Fruit fly (Drosophila melanogaster) whole organism, embryonic: Measurements from ENCODE around the gene RpS3.

Source experiments
- ATbp ChIP-seq: fragments of 200-800 bp; sonication (Bioruptor generic); optimal IDR thresholded peaks from 2 replicates; lab custom pipeline; 2017; ENCODE audit warnings: missing biosample characterization, mild to moderate bottlenecking, missing genetic modification characterization, missing genetic modification reagents
- Antp ChIP-seq: fragments of 200-800 bp; sonication (Bioruptor generic); optimal IDR thresholded peaks from 3 replicates; lab custom pipeline; 2016; ENCODE audit warnings: missing biosample characterization, missing genetic modification characterization
- Bteb2 ChIP-seq: fragments of 200-800 bp; sonication (Bioruptor generic); optimal IDR thresholded peaks from 2 replicates; lab custom pipeline; 2016; ENCODE audit warnings: missing biosample characterization, missing genetic modification characterization
- CG10462 ChIP-seq: fragments of 200-800 bp; sonication (Bioruptor generic); optimal IDR thresholded peaks from 2 replicates; lab custom pipeline; 2016; ENCODE audit warnings: missing biosample characterization, missing genetic modification characterization
- CG10979 ChIP-seq: fragments of 200-800 bp; sonication (Bioruptor generic); optimal IDR thresholded peaks from 2 replicates; lab custom pipeline; 2018; ENCODE audit warnings: missing biosample characterization, mild to moderate bottlenecking, missing genetic modification characterization, moderate library complexity
- CG1233 ChIP-seq: fragments of 200-800 bp; sonication (Bioruptor generic); optimal IDR thresholded peaks from 4 replicates; lab custom pipeline; 2018; ENCODE audit warnings: missing biosample characterization, mild to moderate bottlenecking, missing genetic modification characterization
- CG12744 ChIP-seq: fragments of 200-800 bp; sonication (Bioruptor generic); optimal IDR thresholded peaks from 2 replicates; lab custom pipeline; 2016; ENCODE audit warnings: missing biosample characterization, missing genetic modification characterization
- CG14014 ChIP-seq: fragments of 200-800 bp; sonication (Bioruptor generic); IDR thresholded peaks from 2 replicates; pipeline ENCODE4 v1.3.6; 2022; ENCODE audit warnings: missing biosample characterization, missing genetic modification characterization
- CG15073 ChIP-seq: fragments of 200-800 bp; sonication (Bioruptor generic); optimal IDR thresholded peaks from 2 replicates; lab custom pipeline; 2016; ENCODE audit warnings: missing biosample characterization, missing genetic modification characterization
- CG15514 ChIP-seq: fragments of 200-800 bp; sonication (Bioruptor generic); optimal IDR thresholded peaks from 3 replicates; lab custom pipeline; 2017; ENCODE audit warnings: missing biosample characterization, missing genetic modification characterization, mild to moderate bottlenecking, moderate library complexity, missing genetic modification reagents
- CG15696 ChIP-seq: fragments of 200-800 bp; sonication (Bioruptor generic); optimal IDR thresholded peaks from 2 replicates; lab custom pipeline; 2019; ENCODE audit warnings: missing biosample characterization, mild to moderate bottlenecking, missing genetic modification characterization, moderate library complexity
- CG16863 ChIP-seq: fragments of 200-800 bp; sonication (Bioruptor generic); optimal IDR thresholded peaks from 3 replicates; lab custom pipeline; 2016; ENCODE audit warnings: missing biosample characterization, missing genetic modification characterization
- CG17612 ChIP-seq: fragments of 200-800 bp; sonication (Bioruptor generic); IDR thresholded peaks from 2 replicates; pipeline ENCODE4 v1.3.6; 2022; ENCODE audit warnings: missing biosample characterization, missing genetic modification characterization
- CG1832 ChIP-seq: fragments of 200-800 bp; sonication (Bioruptor generic); optimal IDR thresholded peaks from 2 replicates; lab custom pipeline; 2017; ENCODE audit warnings: missing biosample characterization, mild to moderate bottlenecking, missing genetic modification characterization, inconsistent platforms
- CG4707 ChIP-seq: fragments of 200-800 bp; sonication (Bioruptor generic); optimal IDR thresholded peaks from 2 replicates; lab custom pipeline; 2018; ENCODE audit warnings: missing biosample characterization, mild to moderate bottlenecking, missing genetic modification characterization, moderate library complexity
- CG7786 ChIP-seq: fragments of 200-800 bp; sonication (Bioruptor generic); optimal IDR thresholded peaks from 2 replicates; lab custom pipeline; 2016; ENCODE audit warnings: missing biosample characterization, missing genetic modification characterization
- CG9727 ChIP-seq: fragments of 200-800 bp; sonication (Bioruptor generic); optimal IDR thresholded peaks from 3 replicates; lab custom pipeline; 2017; ENCODE audit warnings: missing biosample characterization, mild to moderate bottlenecking, missing genetic modification characterization
- CG9797 ChIP-seq: fragments of 200-800 bp; sonication (Bioruptor generic); optimal IDR thresholded peaks from 3 replicates; lab custom pipeline; 2018; ENCODE audit warnings: missing biosample characterization, mild to moderate bottlenecking, missing genetic modification characterization
- Camta ChIP-seq: fragments of 200-800 bp; sonication (Bioruptor generic); optimal IDR thresholded peaks from 2 replicates; lab custom pipeline; 2016; ENCODE audit warnings: missing biosample characterization, missing genetic modification characterization
- Chrac-16 ChIP-seq: fragments of 200-800 bp; sonication (Bioruptor generic); optimal IDR thresholded peaks from 3 replicates; lab custom pipeline; 2016; ENCODE audit warnings: missing biosample characterization, missing genetic modification characterization
- D ChIP-seq, 2 experiments: fragments of 200-800 bp in 1 of 2; fragments of >200 bp in 1 of 2; sonication (Bioruptor generic) in 1 of 2; optimal IDR thresholded peaks; 2 replicates in 1 of 2; 3 replicates in 1 of 2; lab custom pipeline; 2017; ENCODE audit warnings: mild to moderate bottlenecking in 1 of 2, missing biosample characterization in 1 of 2, missing genetic modification characterization in 1 of 2, missing genetic modification reagents in 1 of 2
- Dbx ChIP-seq: fragments of 200-800 bp; sonication (Bioruptor generic); IDR thresholded peaks from 3 replicates; pipeline ENCODE4 v1.3.6; 2022; ENCODE audit warnings: missing biosample characterization, missing genetic modification characterization
- Dip2 ChIP-seq: fragments of 200-800 bp; sonication (Bioruptor generic); IDR thresholded peaks from 2 replicates; pipeline ENCODE4 v1.3.6; 2022; ENCODE audit warnings: missing biosample characterization, missing genetic modification characterization
- E2f1 ChIP-seq: fragments of 200-800 bp; sonication (Bioruptor generic); IDR thresholded peaks from 2 replicates; pipeline ENCODE4 v1.3.6; 2022; ENCODE audit warnings: missing biosample characterization, missing genetic modification characterization
- Fer1 ChIP-seq: fragments of 200-800 bp; sonication (Bioruptor generic); optimal IDR thresholded peaks from 2 replicates; lab custom pipeline; 2017; ENCODE audit warnings: missing biosample characterization, mild to moderate bottlenecking, missing genetic modification characterization
- GATAe ChIP-seq: fragments of 200-800 bp; sonication (Bioruptor generic); conservative IDR thresholded peaks from 2 replicates; pipeline ENCODE4 v1.3.6; 2022; ENCODE audit warnings: missing biosample characterization, missing genetic modification characterization
- H15 ChIP-seq: fragments of 200-800 bp; sonication (Bioruptor generic); IDR thresholded peaks from 3 replicates; pipeline ENCODE4 v1.3.6; 2022; ENCODE audit warnings: missing biosample characterization, missing genetic modification characterization
- HmgZ ChIP-seq: fragments of 200-800 bp; sonication (Bioruptor generic); optimal IDR thresholded peaks from 2 replicates; lab custom pipeline; 2018; ENCODE audit warnings: missing biosample characterization, mild to moderate bottlenecking, missing genetic modification characterization
- Neu2 ChIP-seq: fragments of 200-800 bp; sonication (Bioruptor generic); optimal IDR thresholded peaks from 3 replicates; lab custom pipeline; 2016; ENCODE audit warnings: missing biosample characterization, missing genetic modification characterization, borderline replicate concordance
- Nf-YB ChIP-seq: fragments of 200-800 bp; sonication (Bioruptor generic); optimal IDR thresholded peaks from 3 replicates; lab custom pipeline; 2019; ENCODE audit warnings: missing biosample characterization, mild to moderate bottlenecking, missing genetic modification characterization, moderate library complexity
- Nf-YC ChIP-seq: fragments of 200-800 bp; optimal IDR thresholded peaks from 3 replicates; lab custom pipeline; 2019; ENCODE audit warnings: missing biosample characterization, mild to moderate bottlenecking, missing genetic modification characterization, moderate library complexity
- Sox102F ChIP-seq: fragments of 200-800 bp; sonication (Bioruptor generic); optimal IDR thresholded peaks from 2 replicates; lab custom pipeline; 2018; ENCODE audit warnings: missing biosample characterization, mild to moderate bottlenecking, missing genetic modification characterization, moderate library complexity
- Sry-δ ChIP-seq: fragments of 200-800 bp; sonication (Bioruptor generic); optimal IDR thresholded peaks from 2 replicates; lab custom pipeline; 2016; ENCODE audit warnings: missing biosample characterization, missing genetic modification characterization
- Xbp1 ChIP-seq: fragments of 200-800 bp; sonication (Bioruptor generic); optimal IDR thresholded peaks from 3 replicates; lab custom pipeline; 2016; ENCODE audit warnings: missing biosample characterization, mild to moderate bottlenecking, missing genetic modification characterization
- al ChIP-seq: fragments of 200-800 bp; sonication (Bioruptor generic); IDR thresholded peaks from 2 replicates; pipeline ENCODE4 v1.3.6; 2022; ENCODE audit warnings: missing biosample characterization, missing genetic modification characterization
- ato ChIP-seq: fragments of 200-800 bp; sonication (Bioruptor generic); IDR thresholded peaks from 2 replicates; pipeline ENCODE4 v1.3.6; 2022; ENCODE audit warnings: missing biosample characterization, missing genetic modification characterization; ENCODE audit not compliant: partially characterized antibody
- br ChIP-seq: fragments of >200 bp; optimal IDR thresholded peaks from 2 replicates; lab custom pipeline; 2017
- crp ChIP-seq, 2 experiments: fragments of 200-800 bp; sonication (Bioruptor generic); optimal IDR thresholded peaks; 2 replicates in 1 of 2; 3 replicates in 1 of 2; lab custom pipeline; 2017; ENCODE audit warnings: missing biosample characterization in 2 of 2, missing genetic modification characterization in 2 of 2, mild to moderate bottlenecking in 1 of 2, moderate library complexity in 1 of 2
- danr ChIP-seq: fragments of 200-800 bp; sonication (Bioruptor generic); IDR thresholded peaks from 2 replicates; pipeline ENCODE4 v1.3.6; 2022; ENCODE audit warnings: missing biosample characterization, missing genetic modification characterization
- esg ChIP-seq: fragments of 200-800 bp; sonication (Bioruptor generic); conservative IDR thresholded peaks from 2 replicates; pipeline ENCODE4 v1.3.6; 2022; ENCODE audit warnings: missing biosample characterization, missing genetic modification characterization
- ewg ChIP-seq: fragments of 200-800 bp; sonication (Bioruptor generic); optimal IDR thresholded peaks from 3 replicates; lab custom pipeline; 2017; ENCODE audit warnings: mild to moderate bottlenecking, missing biosample characterization, missing genetic modification reagents, missing genetic modification characterization
- hb ChIP-seq: fragments of 200-800 bp; sonication (Bioruptor generic); IDR thresholded peaks from 3 replicates; pipeline ENCODE4 v1.3.6; 2022; ENCODE audit warnings: missing biosample characterization, missing genetic modification characterization; ENCODE audit not compliant: partially characterized antibody
- jigr1 ChIP-seq: fragments of 200-800 bp; sonication (Bioruptor generic); IDR thresholded peaks from 3 replicates; pipeline ENCODE4 v1.3.6; 2022; ENCODE audit warnings: missing biosample characterization, missing genetic modification characterization
- jumu ChIP-seq: fragments of 200-800 bp; sonication (Bioruptor generic); optimal IDR thresholded peaks from 3 replicates; lab custom pipeline; 2016; ENCODE audit warnings: missing biosample characterization, missing genetic modification characterization
- org-1 ChIP-seq: fragments of 200-800 bp; sonication (Bioruptor generic); optimal IDR thresholded peaks from 2 replicates; lab custom pipeline; 2017; ENCODE audit warnings: missing biosample characterization, missing genetic modification characterization
- tin ChIP-seq: fragments of 200-800 bp; sonication (Bioruptor generic); optimal IDR thresholded peaks from 3 replicates; lab custom pipeline; 2016; ENCODE audit warnings: missing biosample characterization, missing genetic modification characterization
- wek ChIP-seq: fragments of 200-800 bp; sonication (Bioruptor generic); optimal IDR thresholded peaks from 3 replicates; lab custom pipeline; 2018; ENCODE audit warnings: missing biosample characterization, mild to moderate bottlenecking, missing genetic modification characterization, moderate library complexity
- zen ChIP-seq: fragments of 200-800 bp; sonication (Bioruptor generic); optimal IDR thresholded peaks from 3 replicates; lab custom pipeline; 2018; ENCODE audit warnings: missing biosample characterization, mild to moderate bottlenecking, missing genetic modification characterization, moderate library complexity
- zf30C ChIP-seq: fragments of 200-800 bp; sonication (Bioruptor generic); optimal IDR thresholded peaks from 3 replicates; lab custom pipeline; 2018; ENCODE audit warnings: missing biosample characterization, mild to moderate bottlenecking, missing genetic modification characterization
- zfh1 ChIP-seq: fragments of 200-800 bp; sonication (Bioruptor generic); IDR thresholded peaks from 3 replicates; pipeline ENCODE4 v1.3.6; 2022; ENCODE audit warnings: missing biosample characterization, missing genetic modification characterization

Gene RpS3

DNA sequence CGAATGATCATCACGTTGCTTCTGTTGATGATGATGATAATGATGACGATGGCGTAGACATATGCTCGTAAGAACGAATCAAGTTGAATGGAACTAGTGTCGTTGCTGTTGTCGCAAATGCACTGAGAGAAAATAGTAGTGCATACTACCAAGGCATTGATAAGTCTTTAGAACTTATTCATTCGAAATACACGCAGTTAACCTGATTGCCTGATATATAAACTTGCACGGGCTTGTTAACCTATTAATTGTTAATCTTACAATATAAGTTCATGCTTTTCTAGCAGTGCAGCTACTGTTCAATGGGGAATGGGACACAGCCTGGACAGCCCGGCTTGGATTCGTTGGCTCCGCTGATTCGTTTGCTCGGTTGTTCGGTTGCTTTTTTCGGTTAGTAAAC is 32.3 kb upstream of the RpS3 start (continued):
- peak; percentile 84 for TF ChIP-seq CG15696 (tag; lab: Kevin White, UChicago)
- TF ChIP-seq CG14014: peak; percentile 77
- TF ChIP-seq CG17612 (GFP tag; lab: Robert Waterston, UW): peak; percentile 70; the same call in 1 of the 2 replicates
- peak; percentile 83 for TF ChIP-seq jumu (GFP tag; lab: Kevin White, UChicago)
- TF ChIP-seq GATAe (GFP tag; lab: Robert Waterston, UW): peak; percentile 39; the same call in 1 of the 2 replicates
- TF ChIP-seq jigr1 (GFP tag; lab: Robert Waterston, UW): peak; percentile 66; the same call in 2 of the 3 replicates
- TF ChIP-seq CG12744 (GFP tag; lab: Kevin White, UChicago): peak; percentile 58
- peak; percentile 89 for TF ChIP-seq CG9727
- peak; percentile 81 for TF ChIP-seq Camta (GFP tag; lab: Kevin White, UChicago)
- peak; percentile 83 for TF ChIP-seq CG16863 (GFP tag; lab: Kevin White, UChicago)
- TF ChIP-seq Nf-YB: peak; percentile 77
- peak; percentile 68 for TF ChIP-seq CG15514
- peak; percentile 75 for TF ChIP-seq zen (tag; lab: Kevin White, UChicago)
- peak; percentile 81 for TF ChIP-seq H15 (GFP tag; lab: Robert Waterston, UW)
- TF ChIP-seq Dbx: peak; percentile 58; the same call in 1 of the 3 replicates
- TF ChIP-seq ATbp (GFP tag; lab: Kevin White, UChicago): peak; percentile 75
- TF ChIP-seq CG4707 (GFP tag; lab: Kevin White, UChicago): peak; percentile 78
- peak; percentile 85 for TF ChIP-seq Antp (GFP tag; lab: Kevin White, UChicago)
- peak; percentile 10 for TF ChIP-seq Neu2 (GFP tag; lab: Kevin White, UChicago)
- no peak for TF ChIP-seq D (optimal IDR thresholded peaks at IDR 0.05; lab: Kevin White, UChicago)
- TF ChIP-seq D (GFP tag; optimal IDR thresholded peaks at IDR 0.05; lab: Kevin White, UChicago): peak; percentile 83
- TF ChIP-seq esg (GFP tag; lab: Robert Waterston, UW): peak; percentile 69
- TF ChIP-seq CG15073: no peak
- peak; percentile 78 for TF ChIP-seq Sox102F (GFP tag; lab: Kevin White, UChicago)
- TF ChIP-seq zfh1: peak; percentile 89
- peak; percentile 58 for TF ChIP-seq al (GFP tag; lab: Robert Waterston, UW)
- TF ChIP-seq Dip2 (GFP tag; lab: Robert Waterston, UW): no peak
- peak; percentile 75 for TF ChIP-seq E2f1 (GFP tag; lab: Robert Waterston, UW)
- TF ChIP-seq CG10979 (tag; lab: Kevin White, UChicago): peak; percentile 93
- TF ChIP-seq Nf-YC (tag; lab: Kevin White, UChicago): peak; percentile 34
- TF ChIP-seq Sry-δ (GFP tag; lab: Kevin White, UChicago): peak; percentile 48
- peak in 1 of 2 experiments; percentile 28 for TF ChIP-seq crp (GFP tag; optimal IDR thresholded peaks at IDR 0.05; lab: Kevin White, UChicago)
- TF ChIP-seq Bteb2 (GFP tag; lab: Kevin White, UChicago): peak; percentile 70
- no peak for TF ChIP-seq br (lab: Kevin White, UChicago)
- peak; percentile 53; the same call in 1 of the 2 replicates for TF ChIP-seq danr
- peak; percentile 85 for TF ChIP-seq Xbp1
- TF ChIP-seq hb (GFP tag; lab: Robert Waterston, UW): no peak
- no peak for TF ChIP-seq ato (GFP tag; lab: Robert Waterston, UW)
- TF ChIP-seq ewg (GFP tag; lab: Kevin White, UChicago): peak; percentile 69
- TF ChIP-seq CG1233 (GFP tag; lab: Kevin White, UChicago): peak; percentile 79
- TF ChIP-seq HmgZ (tag; lab: Kevin White, UChicago): peak; percentile 77
- TF ChIP-seq org-1 (GFP tag; lab: Kevin White, UChicago): peak; percentile 85
- peak; percentile 89 for TF ChIP-seq tin (GFP tag; lab: Kevin White, UChicago)
- TF ChIP-seq CG1832 (GFP tag; lab: Kevin White, UChicago): no peak
- peak; percentile 5 for TF ChIP-seq CG9797 (GFP tag; lab: Kevin White, UChicago)
- peak; percentile 77 for TF ChIP-seq Fer1 (GFP tag; lab: Kevin White, UChicago)
- TF ChIP-seq zf30C (GFP tag; lab: Kevin White, UChicago): peak; percentile 81
- peak; percentile 83 for TF ChIP-seq CG7786 (GFP tag; lab: Kevin White, UChicago)
- TF ChIP-seq CG10462 (GFP tag; lab: Kevin White, UChicago): peak; percentile 76
- TF ChIP-seq Chrac-16 (GFP tag; lab: Kevin White, UChicago): peak; percentile 85
- TF ChIP-seq wek (GFP tag; lab: Kevin White, UChicago): peak; percentile 71
